Worm (Caenorhabditis elegans): ENCODE data around the gene T24E12.3.

ce11 chrII:3782309-3783000 lies 6.6 kb downstream of the T24E12.3 start, which contains the start of gene T24E12.2:
- no peak for TF ChIP-seq ceh-22 (tag; optimal IDR thresholded peaks at IDR 0.05)
- TF ChIP-seq pha-4 (tag; optimal IDR thresholded peaks at IDR 0.05), result no peak
- TF ChIP-seq ama-1 (optimal IDR thresholded peaks at IDR 0.05), result no peak
- TF ChIP-seq elt-4 (tag; optimal IDR thresholded peaks at IDR 0.05), result no peak
- TF ChIP-seq sox-4 (tag; optimal IDR thresholded peaks at IDR 0.05), result no peak
- TF ChIP-seq F13H6.1 (tag; optimal IDR thresholded peaks at IDR 0.05), result no peak
- TF ChIP-seq gmeb-2 (tag; optimal IDR thresholded peaks at IDR 0.05), result no peak
- TF ChIP-seq pha-2 (tag; optimal IDR thresholded peaks at IDR 0.05), result no peak
- TF ChIP-seq unc-55 (GFP tag; optimal IDR thresholded peaks at IDR 0.05), result no peak

Data from whole organism, late embryonic.